Worm (Caenorhabditis elegans) whole organism, early embryonic: ENCODE measurements around the gene abf-3.
"Not testable (repeated sequence)": the region's sequence is repeated elsewhere in the genome, so short reads cannot be mapped to it uniquely, and the experiment has no call there.

Experiments
- F13C5.2 ChIP-seq: sonication (generic microtip); optimal IDR thresholded peaks from 2 replicates; lab custom pipeline; 2017; ENCODE audit warnings: mild to moderate bottlenecking, missing genetic modification characterization, inconsistent platforms, missing compliant biosample characterization
- aly-1 ChIP-seq: sonication (generic microtip); optimal IDR thresholded peaks from 2 replicates; lab custom pipeline; 2016; ENCODE audit warnings: missing genetic modification characterization, missing compliant biosample characterization
- ama-1 ChIP-seq: fragments of 150-350 bp; optimal IDR thresholded peaks from 2 replicates; lab custom pipeline; 2014
- ets-7 ChIP-seq: sonication (generic microtip); optimal IDR thresholded peaks from 2 replicates; lab custom pipeline; 2016; ENCODE audit warnings: missing genotype, missing genetic modification characterization, missing compliant biosample characterization
- flt-1 ChIP-seq: fragments of 200-800 bp; sonication (Bioruptor generic); IDR thresholded peaks from 2 replicates; pipeline ENCODE4 v1.3.6; 2022; ENCODE audit warnings: missing genetic modification characterization, missing compliant biosample characterization
- hmbx-1 ChIP-seq: sonication (generic microtip); optimal IDR thresholded peaks from 2 replicates; lab custom pipeline; 2016; ENCODE audit warnings: mild to moderate bottlenecking, missing genetic modification characterization, missing compliant biosample characterization
- hmg-4 ChIP-seq: fragments of 200-800 bp; sonication (Bioruptor generic); optimal IDR thresholded peaks from 2 replicates; lab custom pipeline; 2018; ENCODE audit warnings: mild to moderate bottlenecking, missing genetic modification characterization, missing compliant biosample characterization
- pes-1 ChIP-seq: fragments of 200-800 bp; sonication (Bioruptor generic); IDR thresholded peaks from 2 replicates; pipeline ENCODE4 v1.3.6; 2022; ENCODE audit warnings: missing genetic modification reagents, missing genetic modification characterization, missing compliant biosample characterization
- sea-1 ChIP-seq: fragments of 200-800 bp; sonication (Bioruptor generic); conservative IDR thresholded peaks from 2 replicates; pipeline ENCODE4 v1.3.6; 2022; ENCODE audit warnings: missing genetic modification characterization, missing compliant biosample characterization
- tbx-37 ChIP-seq: fragments of 200-800 bp; sonication (Bioruptor generic); conservative IDR thresholded peaks from 2 replicates; pipeline ENCODE4 v1.3.6; 2022; ENCODE audit warnings: missing genetic modification reagents, missing genetic modification characterization, missing compliant biosample characterization

- not testable (repeated sequence) for TF ChIP-seq sea-1; hmg-4; ama-1 (lab: Kevin White, UChicago); hmbx-1 (tag; lab: Kevin White, UChicago); pes-1 (GFP tag; lab: Robert Waterston, UW); flt-1 (GFP tag; lab: Robert Waterston, UW); F13C5.2 (tag; lab: Kevin White, UChicago); ets-7 (tag; lab: Kevin White, UChicago); tbx-37 (GFP tag; lab: Robert Waterston, UW); aly-1 (tag; lab: Kevin White, UChicago)
Observed at ce11 chrV:15807420-15807819, 10.2 kb downstream of the abf-3 start, which contains the start of gene srsx-38.
